Fruit fly (Drosophila melanogaster): ENCODE data around the gene CG46514.
"Not testable (repeated sequence)": the region's sequence is repeated elsewhere in the genome, so short reads cannot be mapped to it uniquely, and the experiment has no call there.

dm6 chrX:22162623-22163022 lies 34.4 kb upstream of the CG46514 start, which contains the start of gene CG46507:
- TF ChIP-seq CG10348 (GFP tag; IDR thresholded peaks at IDR 0.05); CG9948 (tag; optimal IDR thresholded peaks at IDR 0.05); gl (tag; optimal IDR thresholded peaks at IDR 0.05); CG15710 (tag; optimal IDR thresholded peaks at IDR 0.05); CG8159 (tag; optimal IDR thresholded peaks at IDR 0.05); CG14655 (GFP tag; optimal IDR thresholded peaks at IDR 0.05); D1 (tag; optimal IDR thresholded peaks at IDR 0.05): not testable (repeated sequence)

Measured in whole organism, pupa.